Fruit fly (Drosophila melanogaster) whole organism, adult: ENCODE results near the gene Vti1b.

Experiments
- CG11617 ChIP-seq: fragments of 200-800 bp; sonication (Bioruptor generic); optimal IDR thresholded peaks from 2 replicates; lab custom pipeline; 2017; ENCODE audit warnings: mild to moderate bottlenecking, missing biosample characterization, missing genetic modification reagents, missing genetic modification characterization
- CG12768 ChIP-seq: fragments of 200-800 bp; sonication (Bioruptor generic); optimal IDR thresholded peaks from 2 replicates; lab custom pipeline; 2017; ENCODE audit warnings: missing biosample characterization, missing genetic modification characterization, mild to moderate bottlenecking, moderate library complexity, missing genetic modification reagents
- CG14711 ChIP-seq: fragments of 200-800 bp; sonication (Bioruptor generic); optimal IDR thresholded peaks from 2 replicates; lab custom pipeline; 2018; ENCODE audit warnings: missing biosample characterization, mild to moderate bottlenecking, missing genetic modification characterization, moderate library complexity
- CG1620 ChIP-seq: fragments of 200-800 bp; sonication (Bioruptor generic); optimal IDR thresholded peaks from 2 replicates; lab custom pipeline; 2016; ENCODE audit warnings: missing biosample characterization, missing genetic modification characterization
- CG5204 ChIP-seq: fragments of 200-800 bp; sonication (Bioruptor generic); optimal IDR thresholded peaks from 2 replicates; lab custom pipeline; 2016; ENCODE audit warnings: missing biosample characterization, missing genetic modification characterization
- CG7101 ChIP-seq: fragments of 200-800 bp; sonication (Bioruptor generic); optimal IDR thresholded peaks from 2 replicates; lab custom pipeline; 2018; ENCODE audit warnings: missing biosample characterization, mild to moderate bottlenecking, missing genetic modification characterization, moderate library complexity
- Crg-1 ChIP-seq: fragments of 200-800 bp; sonication (Bioruptor generic); optimal IDR thresholded peaks from 2 replicates; lab custom pipeline; 2016; ENCODE audit warnings: missing biosample characterization, missing genetic modification characterization
- Hr96 ChIP-seq: fragments of 200-800 bp; sonication (Bioruptor generic); optimal IDR thresholded peaks from 2 replicates; lab custom pipeline; 2016; ENCODE audit warnings: missing biosample characterization, missing genetic modification characterization
- cic ChIP-seq: fragments of 200-800 bp; sonication (Bioruptor generic); optimal IDR thresholded peaks from 2 replicates; lab custom pipeline; 2017; ENCODE audit warnings: missing biosample characterization, mild to moderate bottlenecking, missing genetic modification characterization, moderate library complexity
- pad ChIP-seq: fragments of 200-800 bp; sonication (Bioruptor generic); optimal IDR thresholded peaks from 3 replicates; lab custom pipeline; 2017; ENCODE audit warnings: missing biosample characterization, missing genetic modification characterization, mild to moderate bottlenecking, moderate library complexity, missing genetic modification reagents

- no peak for TF ChIP-seq CG5204
- no peak for TF ChIP-seq CG12768 (GFP tag; lab: Kevin White, UChicago)
- no peak for TF ChIP-seq pad (GFP tag; lab: Kevin White, UChicago)
- no peak for TF ChIP-seq CG7101 (tag; lab: Kevin White, UChicago)
- no peak for TF ChIP-seq CG14711 (tag; lab: Kevin White, UChicago)
- TF ChIP-seq CG1620 (GFP tag; lab: Kevin White, UChicago): no peak
- no peak for TF ChIP-seq Hr96 (GFP tag; lab: Kevin White, UChicago)
- no peak for TF ChIP-seq Crg-1 (GFP tag; lab: Kevin White, UChicago)
- TF ChIP-seq CG11617: no peak
- TF ChIP-seq cic (GFP tag; lab: Kevin White, UChicago): no peak
Measured at dm6 chr3R:18385593-18385992, 11.2 kb upstream of the Vti1b start, which contains the start of gene cona.
